Fruit fly (Drosophila melanogaster) whole organism, embryonic: Measurements from ENCODE around the gene OtopLc.

Experiments used
- B-H1 ChIP-seq: fragments of 200-800 bp; sonication (Bioruptor generic); IDR thresholded peaks from 3 replicates; pipeline ENCODE4 v1.3.6; 2022; ENCODE audit warnings: missing biosample characterization, missing genetic modification characterization
- Bgb ChIP-seq: fragments of 200-800 bp; sonication (Bioruptor generic); IDR thresholded peaks from 2 replicates; pipeline ENCODE4 v1.3.6; 2022; ENCODE audit warnings: missing biosample characterization, missing genetic modification characterization; ENCODE audit not compliant: partially characterized antibody
- C15 ChIP-seq: fragments of 200-800 bp; sonication (Bioruptor generic); IDR thresholded peaks from 3 replicates; pipeline ENCODE4 v1.3.6; 2022; ENCODE audit warnings: missing biosample characterization, missing genetic modification characterization
- CG10462 ChIP-seq: fragments of 200-800 bp; sonication (Bioruptor generic); optimal IDR thresholded peaks from 2 replicates; lab custom pipeline; 2016; ENCODE audit warnings: missing biosample characterization, missing genetic modification characterization
- CG11247 ChIP-seq: fragments of 200-800 bp; sonication (Bioruptor generic); IDR thresholded peaks from 2 replicates; pipeline ENCODE4 v1.3.6; 2022; ENCODE audit warnings: missing biosample characterization, missing genetic modification characterization
- CG12659 ChIP-seq: fragments of 200-800 bp; sonication (Bioruptor generic); optimal IDR thresholded peaks from 3 replicates; lab custom pipeline; 2017; ENCODE audit warnings: mild to moderate bottlenecking, missing biosample characterization, missing genetic modification reagents, missing genetic modification characterization
- CG13894 ChIP-seq: fragments of 200-800 bp; sonication (Bioruptor generic); optimal IDR thresholded peaks from 3 replicates; lab custom pipeline; 2018; ENCODE audit warnings: missing biosample characterization, mild to moderate bottlenecking, missing genetic modification characterization, moderate library complexity
- CG18476 ChIP-seq: fragments of 200-800 bp; sonication (Bioruptor generic); optimal IDR thresholded peaks from 2 replicates; lab custom pipeline; 2016; ENCODE audit warnings: missing biosample characterization, mild to moderate bottlenecking, missing genetic modification characterization
- CG18619 ChIP-seq: fragments of 200-800 bp; sonication (Bioruptor generic); optimal IDR thresholded peaks from 3 replicates; lab custom pipeline; 2017; ENCODE audit warnings: missing biosample characterization, mild to moderate bottlenecking, missing genetic modification characterization
- CG2120 ChIP-seq: fragments of 200-800 bp; sonication (Bioruptor generic); optimal IDR thresholded peaks from 3 replicates; lab custom pipeline; 2016; ENCODE audit warnings: missing biosample characterization, missing genetic modification characterization
- CG2712 ChIP-seq: fragments of 200-800 bp; optimal IDR thresholded peaks from 3 replicates; lab custom pipeline; 2019; ENCODE audit warnings: missing biosample characterization, mild to moderate bottlenecking, missing genetic modification characterization, moderate library complexity
- CG2875 ChIP-seq: fragments of 200-800 bp; sonication (Bioruptor generic); optimal IDR thresholded peaks from 2 replicates; lab custom pipeline; 2017; ENCODE audit warnings: missing biosample characterization, mild to moderate bottlenecking, missing genetic modification characterization, missing genetic modification reagents
- CG30020 ChIP-seq: fragments of 200-800 bp; optimal IDR thresholded peaks from 2 replicates; lab custom pipeline; 2019; ENCODE audit warnings: missing biosample characterization, mild to moderate bottlenecking, missing genetic modification characterization, moderate library complexity
- CG3065 ChIP-seq: fragments of 200-800 bp; sonication (Bioruptor generic); optimal IDR thresholded peaks from 2 replicates; lab custom pipeline; 2016; ENCODE audit warnings: missing biosample characterization, missing genetic modification characterization
- CG33213 ChIP-seq: fragments of 200-800 bp; sonication (Bioruptor generic); optimal IDR thresholded peaks from 3 replicates; lab custom pipeline; 2016; ENCODE audit warnings: missing biosample characterization, missing genetic modification characterization
- CG34224 ChIP-seq: fragments of 200-800 bp; sonication (Bioruptor generic); IDR thresholded peaks from 3 replicates; pipeline ENCODE4 v1.3.6; 2022; ENCODE audit warnings: missing biosample characterization, missing genetic modification characterization; ENCODE audit not compliant: partially characterized antibody
- CG3838 ChIP-seq: fragments of 200-800 bp; sonication (Bioruptor generic); optimal IDR thresholded peaks from 3 replicates; lab custom pipeline; 2016; ENCODE audit warnings: missing biosample characterization, missing genetic modification characterization
- CG43689 ChIP-seq: fragments of 200-800 bp; sonication (Bioruptor generic); IDR thresholded peaks from 2 replicates; pipeline ENCODE4 v1.3.6; 2022; ENCODE audit warnings: missing biosample characterization, missing genetic modification characterization
- CG9215 ChIP-seq: fragments of 200-800 bp; sonication (Bioruptor generic); IDR thresholded peaks from 2 replicates; pipeline ENCODE4 v1.3.6; 2022; ENCODE audit warnings: missing biosample characterization, missing genetic modification characterization
- CHES-1-like ChIP-seq: fragments of 200-800 bp; sonication (Bioruptor generic); optimal IDR thresholded peaks from 2 replicates; lab custom pipeline; 2016; ENCODE audit warnings: missing biosample characterization, missing genetic modification characterization
- Dip2 ChIP-seq: fragments of 200-800 bp; sonication (Bioruptor generic); IDR thresholded peaks from 2 replicates; pipeline ENCODE4 v1.3.6; 2022; ENCODE audit warnings: missing biosample characterization, missing genetic modification characterization
- Hmr ChIP-seq: fragments of 200-800 bp; sonication (Bioruptor generic); optimal IDR thresholded peaks from 3 replicates; lab custom pipeline; 2017; ENCODE audit warnings: mild to moderate bottlenecking, missing biosample characterization, missing genetic modification reagents, missing genetic modification characterization
- Hmx ChIP-seq: fragments of 200-800 bp; sonication (Bioruptor generic); optimal IDR thresholded peaks from 2 replicates; lab custom pipeline; 2016; ENCODE audit warnings: missing biosample characterization, missing genetic modification characterization
- Lhr ChIP-seq: fragments of 200-800 bp; sonication (Bioruptor generic); optimal IDR thresholded peaks from 3 replicates; lab custom pipeline; 2017; ENCODE audit warnings: mild to moderate bottlenecking, missing biosample characterization, missing genetic modification reagents, missing genetic modification characterization
- Lim3 ChIP-seq: fragments of 200-800 bp; sonication (Bioruptor generic); IDR thresholded peaks from 2 replicates; pipeline ENCODE4 v1.3.6; 2022; ENCODE audit warnings: missing biosample characterization, missing genetic modification characterization
- Oli ChIP-seq: fragments of 200-800 bp; sonication (Bioruptor generic); optimal IDR thresholded peaks from 2 replicates; lab custom pipeline; 2018; ENCODE audit warnings: missing biosample characterization, mild to moderate bottlenecking, missing genetic modification characterization, moderate library complexity
- Pdp1 ChIP-seq, 2 experiments: fragments of 200-800 bp; sonication (Bioruptor generic); optimal IDR thresholded peaks; 3 replicates each; lab custom pipeline; 2016; ENCODE audit warnings: missing biosample characterization in 2 of 2, missing genetic modification characterization in 2 of 2, mild to moderate bottlenecking in 1 of 2, moderate library complexity in 1 of 2
- Sox102F ChIP-seq: fragments of 200-800 bp; sonication (Bioruptor generic); optimal IDR thresholded peaks from 2 replicates; lab custom pipeline; 2018; ENCODE audit warnings: missing biosample characterization, mild to moderate bottlenecking, missing genetic modification characterization, moderate library complexity
- Sry-δ ChIP-seq: fragments of 200-800 bp; sonication (Bioruptor generic); optimal IDR thresholded peaks from 2 replicates; lab custom pipeline; 2016; ENCODE audit warnings: missing biosample characterization, missing genetic modification characterization
- Xrp1 ChIP-seq: fragments of 200-800 bp; sonication (Bioruptor generic); IDR thresholded peaks from 2 replicates; pipeline ENCODE4 v1.3.6; 2022; ENCODE audit warnings: missing biosample characterization, missing genetic modification characterization
- aop ChIP-seq: fragments of 200-800 bp; sonication (Bioruptor generic); IDR thresholded peaks from 2 replicates; pipeline ENCODE4 v1.3.6; 2022; ENCODE audit warnings: missing biosample characterization, missing genetic modification characterization
- ash1 ChIP-seq: fragments of 200-800 bp; sonication (Bioruptor generic); optimal IDR thresholded peaks from 2 replicates; lab custom pipeline; 2018; ENCODE audit warnings: missing biosample characterization, mild to moderate bottlenecking, missing genetic modification characterization
- ato ChIP-seq: fragments of 200-800 bp; sonication (Bioruptor generic); IDR thresholded peaks from 2 replicates; pipeline ENCODE4 v1.3.6; 2022; ENCODE audit warnings: missing biosample characterization, missing genetic modification characterization; ENCODE audit not compliant: partially characterized antibody
- bbx ChIP-seq: fragments of 200-800 bp; sonication (Bioruptor generic); IDR thresholded peaks from 2 replicates; pipeline ENCODE4 v1.3.6; 2022; ENCODE audit warnings: missing biosample characterization, missing genetic modification characterization; ENCODE audit not compliant: partially characterized antibody
- bcd ChIP-seq: fragments of 200-800 bp; sonication (Bioruptor generic); optimal IDR thresholded peaks from 2 replicates; lab custom pipeline; 2017; ENCODE audit warnings: missing biosample characterization, mild to moderate bottlenecking, missing genetic modification characterization
- dmrt11E ChIP-seq: fragments of 200-800 bp; sonication (Bioruptor generic); optimal IDR thresholded peaks from 3 replicates; lab custom pipeline; 2018; ENCODE audit warnings: missing biosample characterization, mild to moderate bottlenecking, missing genetic modification characterization, moderate library complexity
- ftz-f1 ChIP-seq: fragments of 200-800 bp; sonication (Bioruptor generic); optimal IDR thresholded peaks from 2 replicates; lab custom pipeline; 2016; ENCODE audit warnings: missing biosample characterization, missing genetic modification characterization
- grn ChIP-seq: fragments of 200-800 bp; sonication (Bioruptor generic); optimal IDR thresholded peaks from 3 replicates; lab custom pipeline; 2017; ENCODE audit warnings: missing biosample characterization, missing genetic modification characterization
- hkb ChIP-seq, 2 experiments: fragments of 200-800 bp in 1 of 2; fragments of >200 bp in 1 of 2; sonication (Bioruptor generic) in 1 of 2; IDR thresholded peaks in 1 of 2; optimal IDR thresholded peaks in 1 of 2; 2 replicates each; pipeline versions ENCODE4 v1.3.6 to Lab custom; 2017 to 2022; ENCODE audit warnings: missing biosample characterization in 1 of 2, missing genetic modification characterization in 1 of 2
- jumu ChIP-seq: fragments of 200-800 bp; sonication (Bioruptor generic); optimal IDR thresholded peaks from 3 replicates; lab custom pipeline; 2016; ENCODE audit warnings: missing biosample characterization, missing genetic modification characterization
- lbe ChIP-seq: fragments of 200-800 bp; sonication (Bioruptor generic); optimal IDR thresholded peaks from 2 replicates; lab custom pipeline; 2016; ENCODE audit warnings: missing biosample characterization, mild to moderate bottlenecking, missing genetic modification characterization
- lmd ChIP-seq: fragments of 200-800 bp; sonication (Bioruptor generic); IDR thresholded peaks from 2 replicates; pipeline ENCODE4 v1.3.6; 2022; ENCODE audit warnings: missing biosample characterization, missing genetic modification characterization
- lov ChIP-seq, 2 experiments: fragments of 200-800 bp in 1 of 2; fragments of >200 bp in 1 of 2; sonication (Bioruptor generic) in 1 of 2; IDR thresholded peaks in 1 of 2; optimal IDR thresholded peaks in 1 of 2; 2 replicates in 1 of 2; 3 replicates in 1 of 2; pipeline versions ENCODE4 v1.3.6 to Lab custom; 2017 to 2022; ENCODE audit warnings: missing biosample characterization in 1 of 2, missing genetic modification characterization in 1 of 2
- oc ChIP-seq: fragments of 200-800 bp; sonication (Bioruptor generic); optimal IDR thresholded peaks from 2 replicates; lab custom pipeline; 2018; ENCODE audit warnings: missing biosample characterization, mild to moderate bottlenecking, missing genetic modification characterization, moderate library complexity
- otp ChIP-seq: fragments of 200-800 bp; sonication (Bioruptor generic); IDR thresholded peaks from 3 replicates; pipeline ENCODE4, ENCODE4 v1.3.6; 2022; ENCODE audit warnings: missing biosample characterization, missing genetic modification characterization
- run ChIP-seq: fragments of 200-800 bp; sonication (Bioruptor generic); optimal IDR thresholded peaks from 3 replicates; lab custom pipeline; 2018; ENCODE audit warnings: missing biosample characterization, mild to moderate bottlenecking, missing genetic modification characterization
- vvl ChIP-seq: fragments of 200-800 bp; sonication (Bioruptor generic); IDR thresholded peaks from 2 replicates; pipeline ENCODE4 v1.3.6; 2022; ENCODE audit warnings: missing biosample characterization, missing genetic modification characterization
- zen ChIP-seq: fragments of 200-800 bp; sonication (Bioruptor generic); optimal IDR thresholded peaks from 3 replicates; lab custom pipeline; 2018; ENCODE audit warnings: missing biosample characterization, mild to moderate bottlenecking, missing genetic modification characterization, moderate library complexity

The OtopLc gene

DNA sequence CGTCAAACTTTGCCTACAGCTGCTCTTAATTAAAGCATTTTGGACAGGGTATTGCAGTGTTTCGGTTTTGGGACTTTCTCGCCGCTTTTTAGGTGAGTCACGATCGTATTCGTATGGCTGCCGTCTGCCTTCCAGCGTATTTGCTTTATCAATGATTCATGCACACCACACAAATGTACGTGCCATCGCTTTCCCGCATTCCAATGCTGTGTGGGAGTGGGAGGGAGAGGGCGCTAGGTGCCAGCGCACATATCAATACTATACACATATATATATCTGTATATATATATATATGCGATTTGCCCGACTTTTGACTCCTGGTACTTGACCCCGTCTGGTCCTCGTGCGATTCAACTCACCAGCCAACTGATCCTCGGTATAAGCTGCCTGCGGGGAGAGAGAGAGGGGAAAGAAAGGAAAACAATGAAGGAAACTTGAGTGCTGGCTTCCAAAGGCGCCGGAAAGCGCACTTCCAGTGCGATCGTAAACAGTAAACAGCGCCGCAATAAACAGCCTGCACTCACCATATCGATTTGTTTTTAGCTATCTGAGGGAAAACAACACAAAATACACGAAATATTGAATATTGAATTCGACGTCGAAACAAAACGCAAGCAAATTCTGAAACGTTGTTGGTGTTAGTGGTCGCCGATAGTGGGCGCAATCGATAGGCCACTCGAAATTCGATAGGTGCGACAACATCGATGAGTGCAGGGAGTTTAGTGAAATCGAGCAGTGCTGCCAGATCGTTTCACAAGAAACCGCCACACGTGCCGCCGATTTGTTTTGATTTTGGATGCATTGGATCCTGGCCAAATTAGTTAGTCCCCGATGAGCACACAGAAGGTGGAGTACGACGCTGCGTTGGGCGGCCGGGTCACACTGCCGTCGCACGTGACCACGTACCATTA lies 40.5 kb downstream of the OtopLc start, which contains the start of the genes Mlc-c and Pop1 (continued):
- TF ChIP-seq Sox102F, result no peak
- no peak for TF ChIP-seq CG33213
- no peak for TF ChIP-seq ash1 (GFP tag; lab: Kevin White, UChicago)
- no peak for TF ChIP-seq lmd (GFP tag; lab: Robert Waterston, UW)
- no peak for TF ChIP-seq CG18476 (GFP tag; lab: Kevin White, UChicago)
- no peak for TF ChIP-seq Oli (tag; lab: Kevin White, UChicago)
- TF ChIP-seq aop (GFP tag; lab: Robert Waterston, UW), result no peak
- no peak for TF ChIP-seq CG2712
- no peak for TF ChIP-seq otp (GFP tag; lab: Robert Waterston, UW)
- TF ChIP-seq Lhr (GFP tag; lab: Kevin White, UChicago), result no peak
- no peak for TF ChIP-seq CG2120
- no peak for TF ChIP-seq run (tag; lab: Kevin White, UChicago)
- TF ChIP-seq CG12659 (GFP tag; lab: Kevin White, UChicago), result peak; percentile 16
- TF ChIP-seq B-H1 (GFP tag; lab: Robert Waterston, UW), result no peak
- TF ChIP-seq CG43689 (GFP tag; lab: Robert Waterston, UW), result no peak
- no peak for TF ChIP-seq zen (tag; lab: Kevin White, UChicago)
- TF ChIP-seq Pdp1 (GFP tag; optimal IDR thresholded peaks at IDR 0.05; lab: Kevin White, UChicago), result no peak
- no peak for TF ChIP-seq CG30020
- TF ChIP-seq CG3065 (GFP tag; lab: Kevin White, UChicago), result no peak
- no peak for TF ChIP-seq CG2875 (GFP tag; lab: Kevin White, UChicago)
- TF ChIP-seq Xrp1, result no peak
- TF ChIP-seq hkb (optimal IDR thresholded peaks at IDR 0.05; lab: Kevin White, UChicago), result no peak
- no peak for TF ChIP-seq hkb (GFP tag; IDR thresholded peaks at IDR 0.05; lab: Robert Waterston, UW)
- TF ChIP-seq CG9215 (GFP tag; lab: Robert Waterston, UW), result no peak
- TF ChIP-seq grn (GFP tag; lab: Kevin White, UChicago), result no peak
- no peak for TF ChIP-seq C15 (GFP tag; lab: Robert Waterston, UW)
- no peak for TF ChIP-seq oc (tag; lab: Kevin White, UChicago)
- TF ChIP-seq CG3838 (GFP tag; lab: Kevin White, UChicago), result no peak
- TF ChIP-seq Hmx (GFP tag; lab: Kevin White, UChicago), result no peak
- TF ChIP-seq bcd (GFP tag; lab: Kevin White, UChicago), result no peak
- TF ChIP-seq ftz-f1, result no peak
- TF ChIP-seq dmrt11E (tag; lab: Kevin White, UChicago), result no peak
- TF ChIP-seq jumu, result peak; percentile 22
- peak; percentile 13 for TF ChIP-seq CG13894 (tag; lab: Kevin White, UChicago)
- TF ChIP-seq Sry-δ (GFP tag; lab: Kevin White, UChicago), result peak; percentile 93
- 0 out of 2 replicates have a peak, but pooled peaks have one; percentile 6 for TF ChIP-seq vvl (GFP tag; lab: Robert Waterston, UW)
- peak; percentile 95 for TF ChIP-seq bbx (GFP tag; lab: Robert Waterston, UW)
- TF ChIP-seq CG11247 (GFP tag; lab: Robert Waterston, UW), result no peak
- TF ChIP-seq CHES-1-like, result no peak
- TF ChIP-seq Bgb (GFP tag; lab: Robert Waterston, UW), result peak; percentile 93
- peak; percentile 87 for TF ChIP-seq CG34224 (GFP tag; lab: Robert Waterston, UW)
- TF ChIP-seq CG18619, result no peak
- no peak for TF ChIP-seq lov (optimal IDR thresholded peaks at IDR 0.05; lab: Kevin White, UChicago)
- no peak for TF ChIP-seq lov (GFP tag; IDR thresholded peaks at IDR 0.05; lab: Robert Waterston, UW)
- TF ChIP-seq CG10462 (GFP tag; lab: Kevin White, UChicago), result no peak
- TF ChIP-seq Dip2 (GFP tag; lab: Robert Waterston, UW), result no peak
- TF ChIP-seq ato (GFP tag; lab: Robert Waterston, UW), result peak; percentile 95
- no peak for TF ChIP-seq Hmr (GFP tag; lab: Kevin White, UChicago)
- TF ChIP-seq Lim3 (GFP tag; lab: Robert Waterston, UW), result no peak
- TF ChIP-seq lbe (GFP tag; lab: Kevin White, UChicago), result no peak
